Worm (Caenorhabditis elegans): ENCODE data around the gene F10D7.3.

DNA sequence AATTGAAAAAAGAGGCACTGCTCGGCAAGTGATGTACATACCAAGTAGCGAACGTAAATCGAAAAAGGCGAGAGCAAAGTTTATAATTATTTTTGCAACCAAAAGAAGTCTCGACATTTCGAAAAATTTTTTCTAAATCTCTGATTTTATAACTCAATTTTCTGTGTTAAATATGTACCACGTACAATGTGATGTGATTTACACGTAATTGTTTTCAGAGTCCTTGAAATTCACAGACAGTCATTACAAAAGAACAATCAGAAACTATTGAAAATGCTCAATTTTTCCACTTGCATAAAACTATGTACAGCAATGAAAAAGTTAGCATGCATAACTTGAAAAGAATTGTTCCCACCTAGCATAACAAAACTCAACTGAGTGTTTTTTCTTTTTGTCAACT, 28.6 kb upstream of the F10D7.3 start:
- TF ChIP-seq lin-11 (tag; optimal IDR thresholded peaks at IDR 0.05) (no peak), pax-1 (tag; optimal IDR thresholded peaks at IDR 0.05) (no peak), tbx-7 (tag; optimal IDR thresholded peaks at IDR 0.05) (no peak), C08G9.2 (tag; optimal IDR thresholded peaks at IDR 0.05) (no peak), syd-9 (tag; optimal IDR thresholded peaks at IDR 0.05) (no peak), ceh-9 (tag; optimal IDR thresholded peaks at IDR 0.05) (no peak), dmd-4 (tag; optimal IDR thresholded peaks at IDR 0.05; ENCODE audit: borderline replicate concordance) (no peak), ets-4 (tag; optimal IDR thresholded peaks at IDR 0.05) (no peak)
